Fruit fly (Drosophila melanogaster) whole organism, pupa: ENCODE data around the gene CG14435.
A peak's percentile ranks its signal among the peaks of the same experiment; 100 is the strongest.

Experiments
- CG10348 ChIP-seq: fragments of 200-800 bp; sonication (Bioruptor generic); IDR thresholded peaks from 2 replicates; pipeline ENCODE4 v1.3.6; 2022; ENCODE audit warnings: missing biosample characterization, missing genetic modification characterization
- CG12605 ChIP-seq: fragments of 200-800 bp; sonication (Bioruptor generic); IDR thresholded peaks from 2 replicates; pipeline ENCODE4 v1.3.6; 2022; ENCODE audit warnings: missing biosample characterization, missing genetic modification characterization
- CG13204 ChIP-seq: fragments of 200-800 bp; sonication (Bioruptor generic); optimal IDR thresholded peaks from 2 replicates; lab custom pipeline; 2018; ENCODE audit warnings: missing biosample characterization, mild to moderate bottlenecking, missing genetic modification characterization, moderate library complexity
- CG14655 ChIP-seq: fragments of 200-800 bp; sonication (Bioruptor generic); optimal IDR thresholded peaks from 3 replicates; lab custom pipeline; 2017; ENCODE audit warnings: mild to moderate bottlenecking, missing biosample characterization, missing genetic modification reagents, missing genetic modification characterization
- CG15710 ChIP-seq: fragments of 200-800 bp; sonication (Bioruptor generic); optimal IDR thresholded peaks from 2 replicates; lab custom pipeline; 2018; ENCODE audit warnings: missing biosample characterization, mild to moderate bottlenecking, missing genetic modification characterization, moderate library complexity
- CG17806 ChIP-seq: fragments of 200-800 bp; sonication (Bioruptor generic); optimal IDR thresholded peaks from 2 replicates; lab custom pipeline; 2018; ENCODE audit warnings: missing biosample characterization, mild to moderate bottlenecking, missing genetic modification characterization, moderate library complexity
- CG32121 ChIP-seq: fragments of 200-800 bp; sonication (Bioruptor generic); IDR thresholded peaks from 2 replicates; pipeline ENCODE4 v1.3.6; 2022; ENCODE audit warnings: missing biosample characterization, missing genetic modification characterization
- CG34367 ChIP-seq: fragments of 200-800 bp; sonication (Bioruptor generic); optimal IDR thresholded peaks from 2 replicates; lab custom pipeline; 2018; ENCODE audit warnings: missing biosample characterization, mild to moderate bottlenecking, missing genetic modification characterization
- CG4496 ChIP-seq: fragments of 200-800 bp; sonication (Bioruptor generic); IDR thresholded peaks from 3 replicates; pipeline ENCODE4 v1.3.6; 2022; ENCODE audit warnings: missing biosample characterization, missing genetic modification characterization
- CG8159 ChIP-seq: fragments of 200-800 bp; sonication (Bioruptor generic); optimal IDR thresholded peaks from 3 replicates; lab custom pipeline; 2018; ENCODE audit warnings: missing biosample characterization, mild to moderate bottlenecking, missing genetic modification characterization, moderate library complexity
- CG8301 ChIP-seq: fragments of 200-800 bp; sonication (Bioruptor generic); optimal IDR thresholded peaks from 2 replicates; lab custom pipeline; 2018; ENCODE audit warnings: missing biosample characterization, mild to moderate bottlenecking, missing genetic modification characterization
- CG9948 ChIP-seq: fragments of 200-800 bp; sonication (Bioruptor generic); optimal IDR thresholded peaks from 2 replicates; lab custom pipeline; 2018; ENCODE audit warnings: missing biosample characterization, mild to moderate bottlenecking, missing genetic modification characterization, moderate library complexity
- D1 ChIP-seq: fragments of 200-800 bp; sonication (Bioruptor generic); optimal IDR thresholded peaks from 2 replicates; lab custom pipeline; 2018; ENCODE audit warnings: missing biosample characterization, mild to moderate bottlenecking, missing genetic modification characterization, moderate library complexity
- EcR ChIP-seq: fragments of 200-800 bp; sonication (Bioruptor generic); optimal IDR thresholded peaks from 3 replicates; lab custom pipeline; 2019; ENCODE audit warnings: missing biosample characterization, missing genetic modification characterization, mild to moderate bottlenecking, moderate library complexity, missing genetic modification reagents
- Ets98B ChIP-seq: fragments of 200-800 bp; sonication (Bioruptor generic); IDR thresholded peaks from 2 replicates; pipeline ENCODE4 v1.3.6; 2022; ENCODE audit warnings: missing biosample characterization, missing genetic modification characterization
- Pif1A ChIP-seq: fragments of 200-800 bp; sonication (Bioruptor generic); optimal IDR thresholded peaks from 3 replicates; lab custom pipeline; 2016; ENCODE audit warnings: missing biosample characterization, missing genetic modification characterization
- Pif1B ChIP-seq: fragments of 200-800 bp; sonication (Bioruptor generic); optimal IDR thresholded peaks from 3 replicates; lab custom pipeline; 2016; ENCODE audit warnings: missing biosample characterization, missing genetic modification characterization
- Snoo ChIP-seq: fragments of 200-800 bp; sonication (Bioruptor generic); optimal IDR thresholded peaks from 3 replicates; lab custom pipeline; 2017; ENCODE audit warnings: missing biosample characterization, mild to moderate bottlenecking, missing genetic modification characterization, inconsistent platforms
- fd96Ca ChIP-seq: fragments of 200-800 bp; sonication (Bioruptor generic); IDR thresholded peaks from 3 replicates; pipeline ENCODE4 v1.3.6; 2022; ENCODE audit warnings: missing biosample characterization, missing genetic modification characterization
- gl ChIP-seq: fragments of 200-800 bp; sonication (Bioruptor generic); optimal IDR thresholded peaks from 2 replicates; lab custom pipeline; 2018; ENCODE audit warnings: missing biosample characterization, mild to moderate bottlenecking, missing genetic modification characterization
- rn ChIP-seq: fragments of 200-800 bp; sonication (Bioruptor generic); IDR thresholded peaks from 2 replicates; pipeline ENCODE4 v1.3.6; 2022; ENCODE audit warnings: missing biosample characterization, missing genetic modification characterization

The CG14435 gene

DNA sequence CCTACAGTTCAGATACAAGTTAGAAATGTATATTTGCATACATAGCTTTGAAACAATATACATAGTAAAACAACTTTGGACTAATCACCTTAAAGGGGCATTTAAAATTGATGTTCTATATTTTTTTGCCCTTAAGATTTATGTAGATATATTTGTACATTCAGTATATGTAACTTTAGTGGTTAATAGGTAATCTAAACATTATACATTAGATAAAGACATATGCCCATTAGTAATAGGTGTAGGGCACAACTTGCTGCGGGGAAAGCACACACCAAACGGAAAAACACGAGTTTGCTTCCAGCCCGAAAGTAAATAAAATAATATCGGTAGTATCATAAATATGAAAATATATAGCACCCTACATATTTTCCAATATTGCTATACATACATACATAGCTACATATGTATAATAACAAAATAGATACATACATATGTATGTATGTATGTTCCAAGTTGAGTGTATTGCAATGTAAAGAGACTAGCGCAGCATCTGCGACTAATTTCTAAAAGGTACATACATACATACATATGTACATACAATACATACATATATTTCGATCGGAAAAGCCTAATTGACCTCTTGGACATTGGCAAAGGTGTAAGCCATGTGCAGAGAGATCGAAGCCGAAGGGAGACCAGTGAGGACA, 19.7 kb upstream of the CG14435 start, which contains the start of gene CG43736:
TSS of gene CG43736 (plus strand) at position 600 of the 650 bp plus-strand sequence.
- TF ChIP-seq CG17806 (tag; lab: Kevin White, UChicago) (peak; percentile 96), CG12605 (GFP tag; lab: Robert Waterston, UW) (peak; percentile 77; the same call in 1 of the 2 replicates), CG34367 (tag; lab: Kevin White, UChicago) (peak; percentile 95), CG9948 (peak; percentile 99), fd96Ca (no peak), Pif1B (peak; percentile 90), Pif1A (GFP tag; lab: Kevin White, UChicago) (peak; percentile 93), CG4496 (GFP tag; lab: Robert Waterston, UW) (peak; percentile 92), Ets98B (GFP tag; lab: Robert Waterston, UW) (peak; percentile 79), Snoo (tag; lab: Kevin White, UChicago) (peak; percentile 89), CG32121 (GFP tag; lab: Robert Waterston, UW) (peak; percentile 91), CG8159 (tag; lab: Kevin White, UChicago) (peak; percentile 97), CG10348 (GFP tag; lab: Robert Waterston, UW) (peak; percentile 86), gl (tag; lab: Kevin White, UChicago) (peak; percentile 85), D1 (tag; lab: Kevin White, UChicago) (peak; percentile 91), CG14655 (GFP tag; lab: Kevin White, UChicago) (peak; percentile 99), EcR (GFP tag; lab: Kevin White, UChicago) (no peak), CG15710 (tag; lab: Kevin White, UChicago) (peak; percentile 96), CG13204 (peak; percentile 83), CG8301 (peak; percentile 98), rn (GFP tag; lab: Robert Waterston, UW) (peak; percentile 89)

DNA sequence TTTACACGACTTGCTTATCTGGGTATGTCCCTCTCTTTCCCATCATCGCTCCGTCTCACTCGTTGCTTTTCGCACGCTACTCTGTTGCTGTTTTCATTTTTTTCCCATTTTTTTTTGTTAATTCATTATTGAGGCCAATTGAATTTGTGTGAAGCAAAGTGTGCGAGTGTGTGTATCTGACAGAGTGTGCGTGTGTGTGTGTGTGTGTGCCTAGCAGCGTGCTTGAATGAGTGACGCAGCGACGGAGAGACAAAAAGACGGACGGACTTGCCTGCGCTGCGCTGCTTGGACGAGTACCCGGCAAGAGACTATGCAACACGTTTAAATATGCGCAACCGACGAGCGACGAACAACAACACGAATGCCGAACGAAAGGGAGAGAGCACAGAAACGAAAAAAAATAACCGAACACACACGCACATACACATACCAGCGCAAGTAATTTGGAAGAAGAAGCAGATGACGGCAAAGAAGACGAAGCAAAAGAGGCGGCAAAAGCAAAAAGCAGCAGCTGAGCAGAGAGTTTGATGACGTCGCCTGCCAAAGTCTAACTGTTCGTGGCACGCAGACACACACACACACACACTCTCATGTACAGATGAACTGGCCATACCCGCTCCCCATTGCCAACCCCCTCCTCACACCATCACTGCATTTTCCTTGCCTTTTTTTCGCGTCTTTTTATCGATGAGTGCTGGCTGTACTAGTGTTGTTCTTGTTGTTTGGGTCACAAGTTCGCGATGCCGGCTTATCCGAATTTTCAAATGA, 19.0 kb upstream of the CG14435 start:
- peak; percentile 50 for TF ChIP-seq EcR (GFP tag; lab: Kevin White, UChicago)
- peak; percentile 68; the same call in 2 of the 3 replicates for TF ChIP-seq fd96Ca
- TF ChIP-seq rn (GFP tag; lab: Robert Waterston, UW), result no peak

DNA sequence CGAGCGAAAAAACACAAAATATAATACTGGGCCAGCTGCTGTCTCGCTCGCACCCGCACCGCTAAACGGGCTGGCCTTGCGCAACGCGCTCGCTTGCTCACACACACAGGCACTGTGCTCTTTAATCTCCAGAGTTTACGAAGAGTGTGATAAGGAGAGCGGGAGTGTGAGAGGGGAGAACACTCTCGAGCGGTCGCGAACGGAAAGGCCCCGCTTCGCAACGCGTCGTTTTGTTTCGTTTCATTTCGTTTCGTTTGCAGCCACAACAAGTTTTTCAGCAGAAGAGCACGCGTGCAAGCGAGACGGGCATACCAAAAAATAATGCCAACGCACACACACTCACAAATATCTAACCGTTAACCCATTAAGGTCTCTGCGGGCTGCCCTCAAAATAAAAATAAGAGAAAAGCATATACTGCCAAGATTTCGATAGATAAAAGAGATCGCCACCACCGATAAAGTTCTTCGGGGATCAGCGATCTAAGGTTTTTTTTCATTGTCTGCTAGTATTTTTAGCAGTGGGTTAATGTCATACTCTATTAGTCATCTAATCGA, 17.9 kb upstream of the CG14435 start:
- TF ChIP-seq CG17806 (tag; lab: Kevin White, UChicago) (peak; percentile 70), Snoo (tag; lab: Kevin White, UChicago) (peak; percentile 69), CG9948 (peak; percentile 67), Ets98B (GFP tag; lab: Robert Waterston, UW) (peak; percentile 86), D1 (tag; lab: Kevin White, UChicago) (no peak), CG8301 (peak; percentile 79), Pif1B (peak; percentile 75), CG34367 (tag; lab: Kevin White, UChicago) (peak; percentile 47), CG13204 (peak; percentile 94), CG10348 (GFP tag; lab: Robert Waterston, UW) (no peak), CG15710 (tag; lab: Kevin White, UChicago) (peak; percentile 79), fd96Ca (peak; percentile 93), CG8159 (tag; lab: Kevin White, UChicago) (peak; percentile 81), EcR (GFP tag; lab: Kevin White, UChicago) (peak; percentile 76), CG12605 (GFP tag; lab: Robert Waterston, UW) (peak; percentile 63; the same call in 1 of the 2 replicates), Pif1A (GFP tag; lab: Kevin White, UChicago) (peak; percentile 78), gl (tag; lab: Kevin White, UChicago) (peak; percentile 55), CG14655 (GFP tag; lab: Kevin White, UChicago) (peak; percentile 87), rn (GFP tag; lab: Robert Waterston, UW) (peak; percentile 70), CG4496 (GFP tag; lab: Robert Waterston, UW) (peak; percentile 92), CG32121 (GFP tag; lab: Robert Waterston, UW) (peak; percentile 85)

DNA sequence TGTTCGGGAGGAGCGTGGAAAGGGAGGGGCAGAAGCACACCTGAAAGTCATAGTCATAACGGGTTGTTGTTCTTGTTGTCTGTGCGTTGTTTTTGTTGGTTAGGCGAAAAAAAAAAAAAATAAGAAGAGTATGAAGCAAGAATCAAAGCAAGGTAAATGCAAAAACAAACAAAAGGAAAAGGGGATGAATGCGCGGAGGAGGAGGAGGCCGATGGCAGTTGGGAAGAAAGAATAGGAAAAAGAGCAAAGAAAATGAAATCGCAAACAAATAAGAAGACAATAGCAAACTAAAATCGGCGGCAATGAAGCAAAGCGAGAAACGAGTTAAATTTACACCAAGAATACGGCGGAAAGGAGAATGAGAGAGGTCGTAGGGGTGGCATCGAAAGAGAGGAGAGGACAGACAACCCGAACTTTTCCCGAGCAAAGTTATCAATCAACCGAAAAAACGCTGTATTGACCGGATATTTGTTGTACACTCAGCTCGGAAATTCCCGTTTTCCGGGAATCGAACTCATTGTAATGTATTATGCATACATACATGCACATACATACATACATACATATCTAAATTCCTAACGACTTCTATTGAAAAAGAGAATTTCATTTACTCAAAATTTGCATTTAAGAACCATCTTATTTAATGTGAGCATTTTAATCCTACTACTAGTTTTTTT, 16.8 kb upstream of the CG14435 start:
- no peak for TF ChIP-seq EcR (GFP tag; lab: Kevin White, UChicago)
- no peak for TF ChIP-seq CG17806 (tag; lab: Kevin White, UChicago)
- no peak for TF ChIP-seq CG15710 (tag; lab: Kevin White, UChicago)
- peak; percentile 12 for TF ChIP-seq CG9948
- no peak for TF ChIP-seq Pif1B
- TF ChIP-seq Ets98B (GFP tag; lab: Robert Waterston, UW), result peak; percentile 6; the same call in 1 of the 2 replicates
- 0 out of 3 replicates have a peak, but pooled peaks have one; percentile 14 for TF ChIP-seq fd96Ca
- TF ChIP-seq CG13204, result no peak
- peak; percentile 30 for TF ChIP-seq CG8301
- peak; percentile 38; the same call in 2 of the 3 replicates for TF ChIP-seq CG4496 (GFP tag; lab: Robert Waterston, UW)
- TF ChIP-seq CG14655 (GFP tag; lab: Kevin White, UChicago), result peak; percentile 31
- peak; percentile 4 for TF ChIP-seq CG8159 (tag; lab: Kevin White, UChicago)
- peak; percentile 38; the same call in 1 of the 2 replicates for TF ChIP-seq CG12605 (GFP tag; lab: Robert Waterston, UW)
- peak; percentile 18 for TF ChIP-seq gl (tag; lab: Kevin White, UChicago)
